Worm (Caenorhabditis elegans) whole organism, late embryonic: ENCODE measurements around the gene epg-6.

ENCODE experiments used
- C08G9.2 ChIP-seq: sonication (generic microtip); optimal IDR thresholded peaks from 2 replicates; lab custom pipeline; 2016; ENCODE audit warnings: mild to moderate bottlenecking, missing genetic modification characterization, moderate library complexity, missing compliant biosample characterization
- C38D4.7 ChIP-seq: fragments of 200-800 bp; sonication (Bioruptor generic); optimal IDR thresholded peaks from 2 replicates; lab custom pipeline; 2018; ENCODE audit warnings: mild to moderate bottlenecking, missing genetic modification characterization, moderate library complexity, missing compliant biosample characterization
- F13H6.1 ChIP-seq: sonication (generic microtip); optimal IDR thresholded peaks from 2 replicates; lab custom pipeline; 2016; ENCODE audit warnings: missing genetic modification characterization, missing compliant biosample characterization
- K02D7.2 ChIP-seq: sonication (generic microtip); optimal IDR thresholded peaks from 2 replicates; lab custom pipeline; 2017; ENCODE audit warnings: mild to moderate bottlenecking, missing genetic modification characterization, missing compliant biosample characterization
- K09A11.1 ChIP-seq: sonication (generic microtip); optimal IDR thresholded peaks from 2 replicates; lab custom pipeline; 2017; ENCODE audit warnings: antibody characterized with exemption, mild to moderate bottlenecking, missing genetic modification characterization, missing compliant biosample characterization; ENCODE audit not compliant: insufficient read depth
- T23F11.4 ChIP-seq: fragments of 200-800 bp; sonication (Bioruptor generic); optimal IDR thresholded peaks from 2 replicates; lab custom pipeline; 2018; ENCODE audit warnings: mild to moderate bottlenecking, missing genetic modification characterization, missing compliant biosample characterization
- Y22D7AL.16 ChIP-seq: sonication (generic microtip); optimal IDR thresholded peaks from 2 replicates; lab custom pipeline; 2016; ENCODE audit warnings: missing genetic modification characterization, missing compliant biosample characterization
- ama-1 ChIP-seq: fragments of 150-350 bp; optimal IDR thresholded peaks from 2 replicates; lab custom pipeline; 2014
- ceh-14 ChIP-seq: sonication (generic microtip); optimal IDR thresholded peaks from 2 replicates; lab custom pipeline; 2016; ENCODE audit warnings: missing genotype, missing genetic modification characterization, missing compliant biosample characterization
- ceh-18 ChIP-seq: sonication (generic microtip); optimal IDR thresholded peaks from 2 replicates; lab custom pipeline; 2016; ENCODE audit warnings: missing genetic modification characterization, missing compliant biosample characterization
- ceh-19 ChIP-seq: fragments of 200-800 bp; sonication (Bioruptor generic); optimal IDR thresholded peaks from 2 replicates; lab custom pipeline; 2018; ENCODE audit warnings: mild to moderate bottlenecking, missing genetic modification characterization, missing compliant biosample characterization
- ceh-2 ChIP-seq: sonication (generic microtip); optimal IDR thresholded peaks from 2 replicates; lab custom pipeline; 2016; ENCODE audit warnings: missing genotype, missing genetic modification characterization, missing compliant biosample characterization
- ceh-22 ChIP-seq: sonication (generic microtip); optimal IDR thresholded peaks from 2 replicates; lab custom pipeline; 2017; ENCODE audit warnings: missing biosample characterization, missing genetic modification characterization
- ceh-24 ChIP-seq: sonication (generic microtip); optimal IDR thresholded peaks from 2 replicates; lab custom pipeline; 2016; ENCODE audit warnings: mild to moderate bottlenecking, missing genetic modification characterization, missing compliant biosample characterization
- ceh-30 ChIP-seq: fragments of 150-350 bp; optimal IDR thresholded peaks from 2 replicates; lab custom pipeline; 2014; ENCODE audit warnings: missing biosample characterization, missing genetic modification characterization
- ceh-31 ChIP-seq: sonication (generic microtip); optimal IDR thresholded peaks from 2 replicates; lab custom pipeline; 2016; ENCODE audit warnings: missing genetic modification characterization, missing compliant biosample characterization
- ceh-48 ChIP-seq: sonication (generic microtip); optimal IDR thresholded peaks from 2 replicates; lab custom pipeline; 2016; ENCODE audit warnings: missing genetic modification characterization, inconsistent platforms, missing compliant biosample characterization
- ceh-6 ChIP-seq: fragments of 200-800 bp; sonication (Bioruptor generic); optimal IDR thresholded peaks from 2 replicates; lab custom pipeline; 2018; ENCODE audit warnings: mild to moderate bottlenecking, missing genetic modification characterization, missing compliant biosample characterization
- che-1 ChIP-seq: sonication (generic microtip); optimal IDR thresholded peaks from 2 replicates; lab custom pipeline; 2016; ENCODE audit warnings: mild to moderate bottlenecking, missing genetic modification characterization, missing compliant biosample characterization
- dmd-4 ChIP-seq: sonication (generic microtip); optimal IDR thresholded peaks from 2 replicates; lab custom pipeline; 2016; ENCODE audit warnings: borderline replicate concordance, missing genetic modification characterization, missing compliant biosample characterization
- dve-1 ChIP-seq: sonication (generic microtip); optimal IDR thresholded peaks from 2 replicates; lab custom pipeline; 2017; ENCODE audit warnings: antibody characterized with exemption, mild to moderate bottlenecking, missing genetic modification characterization, missing compliant biosample characterization
- elt-4 ChIP-seq: sonication (generic microtip); optimal IDR thresholded peaks from 2 replicates; lab custom pipeline; 2016; ENCODE audit warnings: missing genetic modification characterization, missing compliant biosample characterization
- fax-1 ChIP-seq: sonication (generic microtip); optimal IDR thresholded peaks from 2 replicates; lab custom pipeline; 2016; ENCODE audit warnings: missing genotype, missing genetic modification characterization, missing compliant biosample characterization
- fkh-6 ChIP-seq: sonication (generic microtip); optimal IDR thresholded peaks from 2 replicates; lab custom pipeline; 2016; ENCODE audit warnings: missing genetic modification characterization, missing compliant biosample characterization
- lin-11 ChIP-seq: fragments of 200-800 bp; sonication (Bioruptor generic); optimal IDR thresholded peaks from 2 replicates; lab custom pipeline; 2018; ENCODE audit warnings: mild to moderate bottlenecking, missing genetic modification characterization, missing compliant biosample characterization
- mec-3 ChIP-seq: sonication (generic microtip); optimal IDR thresholded peaks from 2 replicates; lab custom pipeline; 2016; ENCODE audit warnings: borderline replicate concordance, missing genetic modification characterization, missing compliant biosample characterization
- nfya-1 ChIP-seq: sonication (generic microtip); optimal IDR thresholded peaks from 2 replicates; lab custom pipeline; 2017; ENCODE audit warnings: missing genetic modification characterization, mild to moderate bottlenecking, missing compliant biosample characterization, antibody characterized with exemption, moderate library complexity
- nhr-11 ChIP-seq: fragments of 150-350 bp; optimal IDR thresholded peaks from 2 replicates; lab custom pipeline; 2014; ENCODE audit warnings: missing biosample characterization, missing genetic modification characterization
- npax-4 ChIP-seq: sonication (generic microtip); optimal IDR thresholded peaks from 2 replicates; lab custom pipeline; 2016; ENCODE audit warnings: missing genetic modification characterization, missing compliant biosample characterization
- odd-2 ChIP-seq: sonication (generic microtip); optimal IDR thresholded peaks from 2 replicates; lab custom pipeline; 2017; ENCODE audit warnings: antibody characterized with exemption, mild to moderate bottlenecking, missing genetic modification characterization, missing compliant biosample characterization
- pag-3 ChIP-seq: sonication (generic microtip); optimal IDR thresholded peaks from 2 replicates; lab custom pipeline; 2016; ENCODE audit warnings: missing compliant biosample characterization, missing genetic modification characterization, borderline replicate concordance
- pat-9 ChIP-seq: fragments of 200-800 bp; sonication (Bioruptor generic); optimal IDR thresholded peaks from 2 replicates; lab custom pipeline; 2018; ENCODE audit warnings: mild to moderate bottlenecking, missing genetic modification characterization, moderate library complexity, missing compliant biosample characterization
- pax-1 ChIP-seq: fragments of 150-350 bp; optimal IDR thresholded peaks from 2 replicates; lab custom pipeline; 2014; ENCODE audit warnings: missing biosample characterization, missing genetic modification characterization
- pha-2 ChIP-seq: sonication (generic microtip); optimal IDR thresholded peaks from 2 replicates; lab custom pipeline; 2017; ENCODE audit warnings: mild to moderate bottlenecking, missing genetic modification characterization, missing compliant biosample characterization
- pqm-1 ChIP-seq: sonication (generic microtip); optimal IDR thresholded peaks from 2 replicates; lab custom pipeline; 2016; ENCODE audit warnings: missing genetic modification characterization, missing compliant biosample characterization
- pros-1 ChIP-seq: fragments of 150-350 bp; optimal IDR thresholded peaks from 2 replicates; lab custom pipeline; 2014; ENCODE audit warnings: missing biosample characterization, missing genetic modification reagents, missing genetic modification characterization
- ref-2 ChIP-seq: sonication (generic microtip); optimal IDR thresholded peaks from 2 replicates; lab custom pipeline; 2016; ENCODE audit warnings: missing genetic modification characterization, missing compliant biosample characterization
- rnt-1 ChIP-seq: sonication (generic microtip); optimal IDR thresholded peaks from 2 replicates; lab custom pipeline; 2016; ENCODE audit warnings: missing genetic modification characterization, missing compliant biosample characterization
- sdc-2 ChIP-seq: sonication (generic microtip); optimal IDR thresholded peaks from 2 replicates; lab custom pipeline; 2016; ENCODE audit warnings: missing genotype, missing genetic modification characterization, missing compliant biosample characterization
- sox-4 ChIP-seq: sonication (generic microtip); optimal IDR thresholded peaks from 2 replicates; lab custom pipeline; 2017; ENCODE audit warnings: mild to moderate bottlenecking, missing genetic modification characterization, inconsistent platforms, missing compliant biosample characterization
- tbx-2 ChIP-seq: sonication (generic microtip); optimal IDR thresholded peaks from 2 replicates; lab custom pipeline; 2016; ENCODE audit warnings: missing genetic modification characterization, missing compliant biosample characterization
- tbx-7 ChIP-seq: sonication (generic microtip); optimal IDR thresholded peaks from 2 replicates; lab custom pipeline; 2016; ENCODE audit warnings: missing genotype, missing genetic modification characterization, missing compliant biosample characterization
- unc-3 ChIP-seq, 2 experiments: fragments of 200-800 bp in 1 of 2; sonication (Bioruptor generic) in 1 of 2; sonication (generic microtip) in 1 of 2; conservative IDR thresholded peaks in 1 of 2; optimal IDR thresholded peaks in 1 of 2; 2 replicates each; pipeline versions ENCODE4 v1.3.6 to Lab custom; 2016 to 2022; ENCODE audit warnings: missing compliant biosample characterization in 2 of 2, missing genetic modification characterization in 2 of 2, missing genetic modification reagents in 1 of 2
- unc-42 ChIP-seq: sonication (generic microtip); optimal IDR thresholded peaks from 2 replicates; lab custom pipeline; 2016; ENCODE audit warnings: missing genotype, missing genetic modification characterization, missing compliant biosample characterization
- unc-55 ChIP-seq: sonication (generic microtip); optimal IDR thresholded peaks from 2 replicates; lab custom pipeline; 2017; ENCODE audit warnings: missing biosample characterization, missing genetic modification reagents, missing genetic modification characterization
- zip-5 ChIP-seq: sonication (generic microtip); optimal IDR thresholded peaks from 2 replicates; lab custom pipeline; 2016; ENCODE audit warnings: missing genetic modification characterization, missing compliant biosample characterization
- ztf-16 ChIP-seq: sonication (generic microtip); optimal IDR thresholded peaks from 2 replicates; lab custom pipeline; 2017; ENCODE audit warnings: missing genetic modification characterization, missing compliant biosample characterization

The epg-6 gene

DNA sequence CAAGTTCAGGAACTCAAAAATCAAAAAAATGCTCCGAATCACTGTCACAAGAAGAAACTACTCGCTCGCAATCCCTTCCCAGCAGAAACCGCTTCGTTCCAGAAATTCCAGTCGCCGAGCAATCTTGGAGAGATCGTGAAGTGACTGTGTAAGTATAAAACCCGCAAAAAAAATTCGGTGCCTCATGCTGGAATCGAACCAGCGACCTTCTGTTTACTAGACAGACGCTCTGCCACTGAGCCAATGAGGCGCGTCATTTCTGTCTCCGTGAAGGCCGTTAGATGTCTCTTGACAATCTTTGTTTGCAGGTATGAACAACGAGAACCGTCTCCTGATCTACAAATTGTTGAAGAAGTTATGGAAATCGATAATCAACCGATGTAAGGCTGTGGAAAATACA, 24.6 kb upstream of the epg-6 start (continued):
- TF ChIP-seq K02D7.2 (tag; lab: Kevin White, UChicago) (peak; percentile 48), ceh-14 (tag; lab: Kevin White, UChicago) (no peak), ama-1 (lab: Kevin White, UChicago) (no peak), sdc-2 (tag; lab: Kevin White, UChicago) (peak; percentile 27), che-1 (peak; percentile 80), ztf-16 (tag; lab: Kevin White, UChicago) (peak; percentile 56), ceh-19 (GFP tag; lab: Kevin White, UChicago) (peak; percentile 68), dmd-4 (tag; lab: Kevin White, UChicago) (no peak), dve-1 (tag; lab: Kevin White, UChicago) (peak; percentile 53), pat-9 (tag; lab: Kevin White, UChicago) (peak; percentile 65), K09A11.1 (no peak), Y22D7AL.16 (tag; lab: Kevin White, UChicago) (peak; percentile 30), ceh-30 (tag; lab: Kevin White, UChicago) (no peak), ceh-2 (peak; percentile 36), lin-11 (tag; lab: Kevin White, UChicago) (peak; percentile 70), fkh-6 (tag; lab: Kevin White, UChicago) (peak; percentile 65), tbx-2 (tag; lab: Kevin White, UChicago) (peak; percentile 51), T23F11.4 (GFP tag; lab: Kevin White, UChicago) (peak; percentile 36), tbx-7 (tag; lab: Kevin White, UChicago) (no peak), npax-4 (tag; lab: Kevin White, UChicago) (peak; percentile 22), C08G9.2 (tag; lab: Kevin White, UChicago) (peak; percentile 66), mec-3 (tag; lab: Kevin White, UChicago) (no peak), zip-5 (tag; lab: Kevin White, UChicago) (no peak), fax-1 (peak; percentile 58)
- TF ChIP-seq, all 69 proteins: peak for 41

DNA sequence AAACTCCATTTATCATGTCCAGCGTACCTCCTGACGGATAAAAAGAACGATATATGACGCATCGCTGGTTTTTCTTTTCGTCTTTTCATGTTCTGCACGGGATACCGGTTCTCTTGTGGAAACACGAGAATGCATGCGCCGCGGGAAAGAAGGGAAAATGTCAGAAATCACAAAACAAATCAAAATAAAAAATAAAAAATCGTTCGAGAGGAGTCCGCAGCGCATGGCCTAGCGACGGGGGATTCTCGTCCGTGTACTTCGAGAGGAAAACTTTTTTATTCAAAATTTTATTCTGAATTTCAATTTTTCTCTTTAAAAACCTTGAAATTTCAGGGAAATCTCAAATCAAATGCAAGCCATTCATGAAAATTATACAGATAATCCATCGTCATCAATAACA, 21.2 kb upstream of the epg-6 start, which contains the start of the genes lron-10 and hpr-9:
Gene lron-10 (minus strand): TSS at position 162 of the 400 bp plus-strand sequence.
Gene hpr-9 (plus strand): TSS at position 344 of the 400 bp plus-strand sequence.
- TF ChIP-seq C38D4.7 (GFP tag; lab: Kevin White, UChicago) (no peak), npax-4 (tag; lab: Kevin White, UChicago) (no peak), ceh-18 (tag; lab: Kevin White, UChicago) (no peak), odd-2 (tag; lab: Kevin White, UChicago) (no peak), mec-3 (tag; lab: Kevin White, UChicago) (peak; percentile 60), pros-1 (tag; lab: Kevin White, UChicago) (no peak), ama-1 (lab: Kevin White, UChicago) (no peak), pat-9 (tag; lab: Kevin White, UChicago) (no peak), T23F11.4 (GFP tag; lab: Kevin White, UChicago) (no peak), rnt-1 (tag; lab: Kevin White, UChicago) (peak; percentile 3), che-1 (no peak), pax-1 (tag; lab: Kevin White, UChicago) (no peak), ceh-22 (tag; lab: Kevin White, UChicago) (no peak), sdc-2 (tag; lab: Kevin White, UChicago) (no peak), pha-2 (tag; lab: Kevin White, UChicago) (no peak), ref-2 (peak; percentile 6), ceh-24 (no peak), F13H6.1 (peak; percentile 57), unc-42 (no peak), ceh-6 (GFP tag; lab: Kevin White, UChicago) (no peak), nhr-11 (no peak), C08G9.2 (tag; lab: Kevin White, UChicago) (peak; percentile 87), K09A11.1 (no peak), Y22D7AL.16 (tag; lab: Kevin White, UChicago) (no peak), sox-4 (tag; lab: Kevin White, UChicago) (no peak), ceh-31 (tag; lab: Kevin White, UChicago) (peak; percentile 83), pag-3 (tag; lab: Kevin White, UChicago) (no peak), dmd-4 (tag; lab: Kevin White, UChicago) (no peak), unc-55 (no peak), dve-1 (tag; lab: Kevin White, UChicago) (peak; percentile 8), ceh-19 (GFP tag; lab: Kevin White, UChicago) (no peak), nfya-1 (tag; lab: Kevin White, UChicago) (no peak), pqm-1 (tag; lab: Kevin White, UChicago) (no peak), tbx-2 (tag; lab: Kevin White, UChicago) (peak; percentile 84), unc-3 (GFP tag; conservative IDR thresholded peaks at IDR 0.05; lab: Robert Waterston, UW) (no peak), unc-3 (tag; optimal IDR thresholded peaks at IDR 0.05; lab: Kevin White, UChicago) (peak; percentile 34), ceh-30 (tag; lab: Kevin White, UChicago) (no peak), fkh-6 (tag; lab: Kevin White, UChicago) (peak; percentile 50), lin-11 (tag; lab: Kevin White, UChicago) (no peak), ceh-48 (tag; lab: Kevin White, UChicago) (no peak), elt-4 (no peak)
